Fruit fly (Drosophila melanogaster) Kc167 (cell line): ENCODE data around the gene niki.

ENCODE experiments used
- Sin3A ChIP-seq: fragments of >200 bp; optimal IDR thresholded peaks from 2 replicates; lab custom pipeline; 2018; ENCODE audit warnings: missing external identifiers
- h ChIP-seq: fragments of >200 bp; optimal IDR thresholded peaks from 3 replicates; lab custom pipeline; 2018; ENCODE audit warnings: missing external identifiers
- ttk ChIP-seq: sonication (Bioruptor generic); optimal IDR thresholded peaks from 2 replicates; lab custom pipeline; 2017; ENCODE audit warnings: missing external identifiers

DNA sequence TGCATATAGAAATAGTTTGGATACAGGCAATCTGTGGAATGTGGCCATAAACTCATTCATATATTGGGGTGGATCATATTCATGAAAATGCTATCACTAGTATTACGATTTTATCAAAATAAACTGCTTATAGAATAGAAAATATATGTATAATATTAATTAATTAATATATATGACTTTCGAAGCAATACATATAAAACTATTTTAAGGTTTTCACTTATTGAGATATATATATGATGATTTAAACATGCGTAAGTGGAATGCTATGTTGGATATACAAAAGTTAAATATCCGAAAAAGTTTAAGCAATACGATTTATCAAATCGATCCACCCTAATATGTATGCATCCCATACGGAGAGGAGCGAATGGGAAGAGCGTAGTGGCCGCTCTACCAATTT lies 26.9 kb downstream of the niki start:
- TF ChIP-seq h (lab: Kevin White, UChicago): no peak
- TF ChIP-seq Sin3A: no peak
- TF ChIP-seq ttk (lab: Kevin White, UChicago): no peak
